Fruit fly (Drosophila melanogaster) whole organism, embryonic: Measurements from ENCODE around the gene Kah.
A peak's percentile ranks its signal among the peaks of the same experiment; 100 is the strongest.

ENCODE experiments used
- Ada2b ChIP-seq: fragments of 200-800 bp; sonication (Bioruptor generic); IDR thresholded peaks from 2 replicates; pipeline ENCODE4 v1.3.6; 2022; ENCODE audit warnings: missing biosample characterization, missing genetic modification characterization
- Atf3 ChIP-seq: fragments of 200-800 bp; sonication (Bioruptor generic); optimal IDR thresholded peaks from 3 replicates; lab custom pipeline; 2016; ENCODE audit warnings: missing biosample characterization, missing genetic modification characterization
- B-H1 ChIP-seq: fragments of 200-800 bp; sonication (Bioruptor generic); IDR thresholded peaks from 3 replicates; pipeline ENCODE4 v1.3.6; 2022; ENCODE audit warnings: missing biosample characterization, missing genetic modification characterization
- Blimp-1 ChIP-seq: fragments of 200-800 bp; sonication (Bioruptor generic); optimal IDR thresholded peaks from 3 replicates; lab custom pipeline; 2018; ENCODE audit warnings: missing biosample characterization, missing genetic modification characterization, mild to moderate bottlenecking, moderate library complexity, missing genetic modification reagents
- CG10431 ChIP-seq: fragments of 200-800 bp; sonication (Bioruptor generic); optimal IDR thresholded peaks from 3 replicates; lab custom pipeline; 2018; ENCODE audit warnings: missing biosample characterization, mild to moderate bottlenecking, missing genetic modification characterization
- CG10959 ChIP-seq: fragments of 200-800 bp; sonication (Bioruptor generic); IDR thresholded peaks from 2 replicates; pipeline ENCODE4 v1.3.6; 2022; ENCODE audit warnings: missing biosample characterization, missing genetic modification characterization
- CG12104 ChIP-seq: fragments of 200-800 bp; sonication (Bioruptor generic); optimal IDR thresholded peaks from 3 replicates; lab custom pipeline; 2016; ENCODE audit warnings: missing biosample characterization, missing genetic modification characterization
- CG12219 ChIP-seq: fragments of 200-800 bp; sonication (Bioruptor generic); optimal IDR thresholded peaks from 3 replicates; lab custom pipeline; 2018; ENCODE audit warnings: missing biosample characterization, mild to moderate bottlenecking, missing genetic modification characterization
- CG14050 ChIP-seq: fragments of 200-800 bp; sonication (Bioruptor generic); IDR thresholded peaks from 3 replicates; pipeline ENCODE4 v1.3.6; 2022; ENCODE audit warnings: missing biosample characterization, missing genetic modification characterization
- CG15479 ChIP-seq: fragments of 200-800 bp; sonication (Bioruptor generic); optimal IDR thresholded peaks from 3 replicates; lab custom pipeline; 2019; ENCODE audit warnings: missing biosample characterization, mild to moderate bottlenecking, missing genetic modification characterization, moderate library complexity
- CG1603 ChIP-seq: fragments of 200-800 bp; sonication (Bioruptor generic); optimal IDR thresholded peaks from 2 replicates; lab custom pipeline; 2019; ENCODE audit warnings: missing biosample characterization, mild to moderate bottlenecking, missing genetic modification characterization, moderate library complexity
- CG2202 ChIP-seq: fragments of 200-800 bp; sonication (Bioruptor generic); optimal IDR thresholded peaks from 2 replicates; lab custom pipeline; 2018; ENCODE audit warnings: missing biosample characterization, mild to moderate bottlenecking, missing genetic modification characterization
- CG30403 ChIP-seq: fragments of 200-800 bp; sonication (Bioruptor generic); optimal IDR thresholded peaks from 3 replicates; lab custom pipeline; 2016; ENCODE audit warnings: missing biosample characterization, missing genetic modification characterization
- CG3065 ChIP-seq: fragments of 200-800 bp; sonication (Bioruptor generic); optimal IDR thresholded peaks from 2 replicates; lab custom pipeline; 2016; ENCODE audit warnings: missing biosample characterization, missing genetic modification characterization
- CG32767 ChIP-seq: fragments of 200-800 bp; sonication (Bioruptor generic); IDR thresholded peaks from 2 replicates; pipeline ENCODE4 v1.3.6; 2022; ENCODE audit warnings: missing biosample characterization, missing genetic modification characterization
- CG3847 ChIP-seq: fragments of 200-800 bp; sonication (Bioruptor generic); IDR thresholded peaks from 2 replicates; pipeline ENCODE4 v1.3.6; 2022; ENCODE audit warnings: missing biosample characterization, missing genetic modification characterization
- CG8359 ChIP-seq: fragments of 200-800 bp; sonication (Bioruptor generic); optimal IDR thresholded peaks from 2 replicates; lab custom pipeline; 2017; ENCODE audit warnings: missing biosample characterization, mild to moderate bottlenecking, missing genetic modification characterization, borderline replicate concordance
- CG8765 ChIP-seq: fragments of 200-800 bp; sonication (Bioruptor generic); IDR thresholded peaks from 2 replicates; pipeline ENCODE4 v1.3.6; 2022; ENCODE audit warnings: missing biosample characterization, missing genetic modification characterization
- D19A ChIP-seq: fragments of 200-800 bp; optimal IDR thresholded peaks from 3 replicates; lab custom pipeline; 2019; ENCODE audit warnings: missing biosample characterization, mild to moderate bottlenecking, missing genetic modification characterization, moderate library complexity
- D19B ChIP-seq: fragments of 200-800 bp; sonication (Bioruptor generic); optimal IDR thresholded peaks from 2 replicates; lab custom pipeline; 2017; ENCODE audit warnings: missing biosample characterization, mild to moderate bottlenecking, missing genetic modification characterization
- E2f1 ChIP-seq: fragments of 200-800 bp; sonication (Bioruptor generic); IDR thresholded peaks from 2 replicates; pipeline ENCODE4 v1.3.6; 2022; ENCODE audit warnings: missing biosample characterization, missing genetic modification characterization
- Hmx ChIP-seq: fragments of 200-800 bp; sonication (Bioruptor generic); optimal IDR thresholded peaks from 2 replicates; lab custom pipeline; 2016; ENCODE audit warnings: missing biosample characterization, missing genetic modification characterization
- Jarid2 ChIP-seq: fragments of 200-800 bp; sonication (Bioruptor generic); optimal IDR thresholded peaks from 3 replicates; lab custom pipeline; 2017; ENCODE audit warnings: mild to moderate bottlenecking, missing biosample characterization, missing genetic modification reagents, missing genetic modification characterization
- Max ChIP-seq: fragments of 200-800 bp; sonication (Bioruptor generic); optimal IDR thresholded peaks from 2 replicates; lab custom pipeline; 2016; ENCODE audit warnings: missing biosample characterization, mild to moderate bottlenecking, missing genetic modification characterization
- Mes4 ChIP-seq: fragments of 200-800 bp; sonication (Bioruptor generic); optimal IDR thresholded peaks from 2 replicates; lab custom pipeline; 2016; ENCODE audit warnings: missing biosample characterization, missing genetic modification characterization
- Nf-YB ChIP-seq: fragments of 200-800 bp; sonication (Bioruptor generic); optimal IDR thresholded peaks from 3 replicates; lab custom pipeline; 2019; ENCODE audit warnings: missing biosample characterization, mild to moderate bottlenecking, missing genetic modification characterization, moderate library complexity
- Sin3A ChIP-seq: fragments of >200 bp; optimal IDR thresholded peaks from 2 replicates; lab custom pipeline; 2018
- Sry-β ChIP-seq: fragments of 200-800 bp; sonication (Bioruptor generic); optimal IDR thresholded peaks from 2 replicates; lab custom pipeline; 2018; ENCODE audit warnings: missing biosample characterization, mild to moderate bottlenecking, missing genetic modification characterization, moderate library complexity
- aop ChIP-seq: fragments of 200-800 bp; sonication (Bioruptor generic); IDR thresholded peaks from 2 replicates; pipeline ENCODE4 v1.3.6; 2022; ENCODE audit warnings: missing biosample characterization, missing genetic modification characterization
- ash1 ChIP-seq: fragments of 200-800 bp; sonication (Bioruptor generic); optimal IDR thresholded peaks from 2 replicates; lab custom pipeline; 2018; ENCODE audit warnings: missing biosample characterization, mild to moderate bottlenecking, missing genetic modification characterization
- dimm ChIP-seq: fragments of 200-800 bp; sonication (Bioruptor generic); IDR thresholded peaks from 2 replicates; pipeline ENCODE4 v1.3.6; 2022; ENCODE audit warnings: missing biosample characterization, missing genetic modification characterization
- gcm2 ChIP-seq: fragments of 200-800 bp; sonication (Bioruptor generic); optimal IDR thresholded peaks from 2 replicates; lab custom pipeline; 2016; ENCODE audit warnings: missing biosample characterization, missing genetic modification characterization
- gem ChIP-seq: fragments of 200-800 bp; sonication (Bioruptor generic); optimal IDR thresholded peaks from 2 replicates; lab custom pipeline; 2019; ENCODE audit warnings: missing biosample characterization, mild to moderate bottlenecking, missing genetic modification characterization, moderate library complexity
- hb ChIP-seq: fragments of 200-800 bp; sonication (Bioruptor generic); IDR thresholded peaks from 3 replicates; pipeline ENCODE4 v1.3.6; 2022; ENCODE audit warnings: missing biosample characterization, missing genetic modification characterization; ENCODE audit not compliant: partially characterized antibody
- her ChIP-seq: fragments of 200-800 bp; sonication (Bioruptor generic); optimal IDR thresholded peaks from 2 replicates; lab custom pipeline; 2016; ENCODE audit warnings: missing biosample characterization, missing genetic modification characterization
- jing ChIP-seq: fragments of 200-800 bp; sonication (Bioruptor generic); optimal IDR thresholded peaks from 2 replicates; lab custom pipeline; 2018; ENCODE audit warnings: missing biosample characterization, mild to moderate bottlenecking, missing genetic modification characterization
- kay ChIP-seq: fragments of 200-800 bp; sonication (Bioruptor generic); optimal IDR thresholded peaks from 2 replicates; lab custom pipeline; 2016; ENCODE audit warnings: missing biosample characterization, missing genetic modification characterization
- mirr ChIP-seq: fragments of 200-800 bp; sonication (Bioruptor generic); optimal IDR thresholded peaks from 3 replicates; lab custom pipeline; 2018; ENCODE audit warnings: missing biosample characterization, mild to moderate bottlenecking, missing genetic modification characterization
- nerfin-1 ChIP-seq: fragments of 200-800 bp; sonication (Bioruptor generic); optimal IDR thresholded peaks from 3 replicates; lab custom pipeline; 2019; ENCODE audit warnings: missing biosample characterization, mild to moderate bottlenecking, missing genetic modification characterization, moderate library complexity
- pho ChIP-seq: fragments of 200-800 bp; sonication (Bioruptor generic); optimal IDR thresholded peaks from 2 replicates; lab custom pipeline; 2016; ENCODE audit warnings: missing biosample characterization, missing genetic modification characterization
- sc ChIP-seq, 3 experiments: fragments of >200 bp in 2 of 3; fragments of 200-800 bp in 1 of 3; sonication (Bioruptor generic) in 1 of 3; optimal IDR thresholded peaks; 2 replicates in 2 of 3; 3 replicates in 1 of 3; lab custom pipeline; 2017; ENCODE audit warnings: mild to moderate bottlenecking in 1 of 3, missing biosample characterization in 1 of 3, missing genetic modification characterization in 1 of 3, missing genetic modification reagents in 1 of 3
- schlank ChIP-seq: fragments of 200-800 bp; sonication (Bioruptor generic); optimal IDR thresholded peaks from 2 replicates; lab custom pipeline; 2018; ENCODE audit warnings: missing biosample characterization, mild to moderate bottlenecking, missing genetic modification characterization
- slou ChIP-seq: fragments of 200-800 bp; sonication (Bioruptor generic); optimal IDR thresholded peaks from 3 replicates; lab custom pipeline; 2016; ENCODE audit warnings: missing biosample characterization, missing genetic modification characterization
- tin ChIP-seq: fragments of 200-800 bp; sonication (Bioruptor generic); optimal IDR thresholded peaks from 3 replicates; lab custom pipeline; 2016; ENCODE audit warnings: missing biosample characterization, missing genetic modification characterization
- tio ChIP-seq: fragments of 200-800 bp; sonication (Bioruptor generic); optimal IDR thresholded peaks from 2 replicates; lab custom pipeline; 2017; ENCODE audit warnings: missing biosample characterization, missing genetic modification characterization, inconsistent platforms
- twi ChIP-seq: fragments of 200-800 bp; optimal IDR thresholded peaks from 2 replicates; lab custom pipeline; 2019; ENCODE audit warnings: missing biosample characterization, mild to moderate bottlenecking, missing genetic modification characterization, moderate library complexity
- wek ChIP-seq: fragments of 200-800 bp; sonication (Bioruptor generic); optimal IDR thresholded peaks from 3 replicates; lab custom pipeline; 2018; ENCODE audit warnings: missing biosample characterization, mild to moderate bottlenecking, missing genetic modification characterization, moderate library complexity
- wor ChIP-seq: fragments of 200-800 bp; sonication (Bioruptor generic); IDR thresholded peaks from 2 replicates; pipeline ENCODE4 v1.3.6; 2022; ENCODE audit warnings: missing biosample characterization, missing genetic modification characterization
- yki ChIP-seq: fragments of >200 bp; optimal IDR thresholded peaks from 3 replicates; lab custom pipeline; 2018
- zf30C ChIP-seq: fragments of 200-800 bp; sonication (Bioruptor generic); optimal IDR thresholded peaks from 3 replicates; lab custom pipeline; 2018; ENCODE audit warnings: missing biosample characterization, mild to moderate bottlenecking, missing genetic modification characterization

The Kah gene

DNA sequence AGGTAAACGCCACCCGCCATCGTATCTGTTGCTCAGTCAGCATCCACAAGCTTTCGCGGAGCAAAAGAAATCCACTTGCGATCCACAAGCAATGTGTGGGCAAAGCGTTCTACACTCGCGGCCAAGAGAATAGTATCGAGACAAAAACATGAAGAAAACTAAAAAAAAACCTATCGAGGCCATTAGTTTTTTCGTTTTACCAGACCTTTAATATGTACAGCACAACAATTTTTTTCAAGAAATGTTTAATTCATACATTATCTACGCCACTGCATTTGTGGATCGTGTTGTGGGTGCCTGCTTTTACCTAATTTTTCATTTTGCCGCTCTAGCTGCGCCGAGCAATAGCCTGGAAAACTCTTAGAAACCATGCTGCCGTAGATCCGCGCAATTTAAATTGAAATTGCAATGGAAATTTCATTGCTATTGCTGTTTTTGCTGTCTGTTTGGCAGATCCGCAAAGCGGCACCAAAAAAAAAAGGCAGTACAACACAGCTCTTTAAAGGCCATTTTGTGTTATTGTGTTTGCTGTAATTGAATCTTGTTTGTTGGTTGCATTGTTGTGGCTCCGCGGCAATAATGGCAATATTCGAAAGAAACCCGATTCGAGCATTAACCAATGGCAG, 26.0 kb downstream of the Kah start (continued):
- peak; percentile 19 for TF ChIP-seq jing (GFP tag; lab: Kevin White, UChicago)
- no peak for TF ChIP-seq CG12104
- peak; percentile 44; the same call in 1 of the 3 replicates for TF ChIP-seq B-H1 (GFP tag; lab: Robert Waterston, UW)
- peak; percentile 77 for TF ChIP-seq gem
- TF ChIP-seq ash1 (GFP tag; lab: Kevin White, UChicago) = no peak
- no peak for TF ChIP-seq Max (GFP tag; lab: Kevin White, UChicago)
- no peak for TF ChIP-seq CG10431 (GFP tag; lab: Kevin White, UChicago)
- no peak for TF ChIP-seq zf30C (GFP tag; lab: Kevin White, UChicago)
- no peak for TF ChIP-seq Atf3 (GFP tag; lab: Kevin White, UChicago)
- TF ChIP-seq CG14050 (GFP tag; lab: Robert Waterston, UW) = 0 out of 3 replicates have a peak, but pooled peaks have one; percentile 30
- peak; percentile 1 for TF ChIP-seq wek (GFP tag; lab: Kevin White, UChicago)
- peak; percentile 29 for TF ChIP-seq D19B
- TF ChIP-seq CG8359 (GFP tag; lab: Kevin White, UChicago) = peak; percentile 13
- 0 out of 2 replicates have a peak, but pooled peaks have one; percentile 40 for TF ChIP-seq CG10959 (GFP tag; lab: Robert Waterston, UW)
- TF ChIP-seq her (GFP tag; lab: Kevin White, UChicago) = peak; percentile 16
- peak; percentile 57 for TF ChIP-seq Mes4 (GFP tag; lab: Kevin White, UChicago)
- peak; percentile 21 for TF ChIP-seq gcm2 (GFP tag; lab: Kevin White, UChicago)
- no peak for TF ChIP-seq Sry-β (GFP tag; lab: Kevin White, UChicago)
- TF ChIP-seq Ada2b = peak; percentile 71
- TF ChIP-seq hb (GFP tag; lab: Robert Waterston, UW) = no peak
- TF ChIP-seq D19A = peak; percentile 35
- TF ChIP-seq Blimp-1 (GFP tag; lab: Kevin White, UChicago) = peak; percentile 78
- peak; percentile 39 for TF ChIP-seq Jarid2 (GFP tag; lab: Kevin White, UChicago)
- no peak for TF ChIP-seq mirr (GFP tag; lab: Kevin White, UChicago)
- TF ChIP-seq CG30403 (GFP tag; lab: Kevin White, UChicago) = peak; percentile 62
- peak; percentile 58 for TF ChIP-seq nerfin-1 (tag; lab: Kevin White, UChicago)
- peak; percentile 39 for TF ChIP-seq kay
- TF ChIP-seq wor (GFP tag; lab: Robert Waterston, UW) = peak; percentile 39; the same call in 1 of the 2 replicates
- TF ChIP-seq tin (GFP tag; lab: Kevin White, UChicago) = peak; percentile 71
- TF ChIP-seq yki (lab: Kevin White, UChicago) = no peak
- TF ChIP-seq schlank (tag; lab: Kevin White, UChicago) = no peak
- no peak for TF ChIP-seq CG3065 (GFP tag; lab: Kevin White, UChicago)
- TF ChIP-seq CG2202 (tag; lab: Kevin White, UChicago) = peak; percentile 35
- peak; percentile 65 for TF ChIP-seq CG1603 (tag; lab: Kevin White, UChicago)
- TF ChIP-seq pho (GFP tag; lab: Kevin White, UChicago) = no peak
- no peak for TF ChIP-seq aop (GFP tag; lab: Robert Waterston, UW)
- peak; percentile 64 for TF ChIP-seq CG12219 (GFP tag; lab: Kevin White, UChicago)
- peak; percentile 39; the same call in 1 of the 2 replicates for TF ChIP-seq dimm (GFP tag; lab: Robert Waterston, UW)
- TF ChIP-seq tio (GFP tag; lab: Kevin White, UChicago) = no peak
- no peak for TF ChIP-seq Hmx
- TF ChIP-seq twi = no peak
- peak; percentile 60 for TF ChIP-seq E2f1
- TF ChIP-seq CG32767 (GFP tag; lab: Robert Waterston, UW) = no peak
- no peak for TF ChIP-seq CG15479 (GFP tag; lab: Kevin White, UChicago)
- TF ChIP-seq CG8765 = peak; percentile 52; the same call in 1 of the 2 replicates
- TF ChIP-seq sc (optimal IDR thresholded peaks at IDR 0.05; lab: Kevin White, UChicago) = no peak
- no peak for TF ChIP-seq sc (GFP tag; optimal IDR thresholded peaks at IDR 0.05; lab: Kevin White, UChicago)
- no peak for TF ChIP-seq CG3847
- TF ChIP-seq Sin3A (lab: Kevin White, UChicago) = no peak
- no peak for TF ChIP-seq slou (GFP tag; lab: Kevin White, UChicago)
- peak; percentile 20 for TF ChIP-seq Nf-YB (GFP tag; lab: Kevin White, UChicago)
